Worm (Caenorhabditis elegans): ENCODE results near the gene T01D3.1.

ce11 chrV:13671911-13672639 lies 17.6 kb upstream of the T01D3.1 start, which contains the start of the genes mip-2 and F58G11.4:
- no peak for TF ChIP-seq ceh-16 (tag; optimal IDR thresholded peaks at IDR 0.05)
- no peak for TF ChIP-seq snpc-4 (tag; optimal IDR thresholded peaks at IDR 0.05)
- TF ChIP-seq ztf-11 (tag; optimal IDR thresholded peaks at IDR 0.05) = no peak
- no peak for TF ChIP-seq nhr-25 (tag; optimal IDR thresholded peaks at IDR 0.05)
- no peak for TF ChIP-seq unc-62 (GFP tag; optimal IDR thresholded peaks at IDR 0.05)
- TF ChIP-seq peb-1 (tag; optimal IDR thresholded peaks at IDR 0.05) = no peak
- no peak for TF ChIP-seq R02D3.7 (tag; optimal IDR thresholded peaks at IDR 0.05)
